Fruit fly (Drosophila melanogaster) whole organism, prepupa: ENCODE measurements around the gene CG4074.

ENCODE experiments used
- Blimp-1 ChIP-seq: fragments of 200-800 bp; sonication (Bioruptor generic); optimal IDR thresholded peaks from 3 replicates; lab custom pipeline; 2017; ENCODE audit warnings: missing biosample characterization, missing genetic modification characterization, mild to moderate bottlenecking, moderate library complexity, missing genetic modification reagents
- CG10631 ChIP-seq: fragments of 200-800 bp; sonication (Bioruptor generic); optimal IDR thresholded peaks from 2 replicates; lab custom pipeline; 2016; ENCODE audit warnings: missing biosample characterization, missing genetic modification characterization
- CG10669 ChIP-seq: fragments of 200-800 bp; sonication (Bioruptor generic); optimal IDR thresholded peaks from 3 replicates; lab custom pipeline; 2018; ENCODE audit warnings: missing biosample characterization, mild to moderate bottlenecking, missing genetic modification characterization, moderate library complexity
- CG15336 ChIP-seq: fragments of 200-800 bp; sonication (Bioruptor generic); IDR thresholded peaks from 2 replicates; pipeline ENCODE4 v1.3.6; 2022; ENCODE audit warnings: missing biosample characterization, missing genetic modification characterization
- CG16779 ChIP-seq: fragments of 200-800 bp; sonication (Bioruptor generic); optimal IDR thresholded peaks from 3 replicates; lab custom pipeline; 2017; ENCODE audit warnings: missing biosample characterization, mild to moderate bottlenecking, missing genetic modification characterization
- CG6808 ChIP-seq: fragments of 200-800 bp; sonication (Bioruptor generic); optimal IDR thresholded peaks from 3 replicates; lab custom pipeline; 2017; ENCODE audit warnings: missing biosample characterization, missing genetic modification characterization, mild to moderate bottlenecking, moderate library complexity, missing genetic modification reagents
- CG8319 ChIP-seq: fragments of 200-800 bp; sonication (Bioruptor generic); optimal IDR thresholded peaks from 3 replicates; lab custom pipeline; 2016; ENCODE audit warnings: missing biosample characterization, missing genetic modification characterization
- Ets21C ChIP-seq: fragments of 200-800 bp; sonication (Bioruptor generic); optimal IDR thresholded peaks from 3 replicates; lab custom pipeline; 2016; ENCODE audit warnings: missing biosample characterization, missing genetic modification characterization
- Met ChIP-seq: fragments of 200-800 bp; sonication (Bioruptor generic); optimal IDR thresholded peaks from 3 replicates; lab custom pipeline; 2016; ENCODE audit warnings: missing biosample characterization, missing genetic modification characterization
- fkh ChIP-seq: fragments of 200-800 bp; sonication (Bioruptor generic); optimal IDR thresholded peaks from 3 replicates; lab custom pipeline; 2017; ENCODE audit warnings: missing biosample characterization, mild to moderate bottlenecking, missing genetic modification characterization, moderate library complexity
- pdm3 ChIP-seq: fragments of 200-800 bp; sonication (Bioruptor generic); optimal IDR thresholded peaks from 3 replicates; lab custom pipeline; 2016; ENCODE audit warnings: missing biosample characterization, missing genetic modification characterization
- salr ChIP-seq, 2 experiments: fragments of 200-800 bp; sonication (Bioruptor generic); optimal IDR thresholded peaks; 3 replicates each; lab custom pipeline; 2016 to 2018; ENCODE audit warnings: missing biosample characterization in 2 of 2, missing genetic modification characterization in 2 of 2, mild to moderate bottlenecking in 1 of 2
- spab ChIP-seq: fragments of 200-800 bp; sonication (Bioruptor generic); optimal IDR thresholded peaks from 2 replicates; lab custom pipeline; 2017; ENCODE audit warnings: missing biosample characterization, mild to moderate bottlenecking, missing genetic modification characterization, missing genetic modification reagents

dm6 chr3L:20729415-20729814, 39.9 kb downstream of the CG4074 start:
- no peak for TF ChIP-seq CG6808 (GFP tag; lab: Kevin White, UChicago)
- no peak for TF ChIP-seq CG10669
- TF ChIP-seq CG10631: peak; percentile 9
- TF ChIP-seq pdm3 (GFP tag; lab: Kevin White, UChicago): no peak
- no peak for TF ChIP-seq Blimp-1
- no peak for TF ChIP-seq CG16779
- TF ChIP-seq CG15336 (GFP tag; lab: Robert Waterston, UW): no peak
- no peak for TF ChIP-seq fkh (GFP tag; lab: Kevin White, UChicago)
- no peak for TF ChIP-seq CG8319
- no peak for TF ChIP-seq spab (GFP tag; lab: Kevin White, UChicago)
- peak; percentile 30 for TF ChIP-seq Met
- TF ChIP-seq salr (GFP tag; optimal IDR thresholded peaks at IDR 0.05; lab: Kevin White, UChicago): no peak
- TF ChIP-seq Ets21C (GFP tag; lab: Kevin White, UChicago): no peak
